Worm (Caenorhabditis elegans) whole organism, L2 larva: Measurements from ENCODE around the gene lron-13.

Experiments used
- ZK546.5 ChIP-seq: sonication (generic microtip); optimal IDR thresholded peaks from 2 replicates; lab custom pipeline; 2017; ENCODE audit warnings: missing biosample characterization, missing genetic modification characterization
- ama-1 ChIP-seq: fragments of 150-350 bp; optimal IDR thresholded peaks from 2 replicates; lab custom pipeline; 2018; ENCODE audit warnings: inconsistent platforms
- egl-27 ChIP-seq: sonication (generic microtip); optimal IDR thresholded peaks from 3 replicates; lab custom pipeline; 2017; ENCODE audit warnings: missing biosample characterization, missing genetic modification reagents, missing genetic modification characterization
- elt-1 ChIP-seq: fragments of 150-350 bp; optimal IDR thresholded peaks from 2 replicates; lab custom pipeline; 2014; ENCODE audit warnings: missing biosample characterization, missing genetic modification characterization
- mdl-1 ChIP-seq, 2 experiments: fragments of 150-350 bp in 1 of 2; sonication (generic microtip) in 1 of 2; optimal IDR thresholded peaks; 2 replicates each; lab custom pipeline; 2017; ENCODE audit warnings: missing biosample characterization in 2 of 2, missing genetic modification characterization in 2 of 2
- nhr-10 ChIP-seq: sonication (generic microtip); optimal IDR thresholded peaks from 2 replicates; lab custom pipeline; 2017; ENCODE audit warnings: missing biosample characterization, missing genetic modification characterization
- nhr-23 ChIP-seq: fragments of 150-350 bp; optimal IDR thresholded peaks from 2 replicates; lab custom pipeline; 2014; ENCODE audit warnings: missing biosample characterization, missing genetic modification reagents, missing genetic modification characterization
- sma-9 ChIP-seq, 2 experiments: fragments of 150-350 bp in 1 of 2; sonication (generic microtip) in 1 of 2; optimal IDR thresholded peaks; 2 replicates each; lab custom pipeline; 2014 to 2016; ENCODE audit warnings: missing genetic modification characterization in 2 of 2, mild to moderate bottlenecking in 1 of 2, missing biosample characterization in 1 of 2, missing compliant biosample characterization in 1 of 2, missing genetic modification reagents in 1 of 2, moderate library complexity in 1 of 2
- ztf-11 ChIP-seq: sonication (generic microtip); optimal IDR thresholded peaks from 2 replicates; lab custom pipeline; 2017; ENCODE audit warnings: missing biosample characterization, missing genetic modification characterization

DNA sequence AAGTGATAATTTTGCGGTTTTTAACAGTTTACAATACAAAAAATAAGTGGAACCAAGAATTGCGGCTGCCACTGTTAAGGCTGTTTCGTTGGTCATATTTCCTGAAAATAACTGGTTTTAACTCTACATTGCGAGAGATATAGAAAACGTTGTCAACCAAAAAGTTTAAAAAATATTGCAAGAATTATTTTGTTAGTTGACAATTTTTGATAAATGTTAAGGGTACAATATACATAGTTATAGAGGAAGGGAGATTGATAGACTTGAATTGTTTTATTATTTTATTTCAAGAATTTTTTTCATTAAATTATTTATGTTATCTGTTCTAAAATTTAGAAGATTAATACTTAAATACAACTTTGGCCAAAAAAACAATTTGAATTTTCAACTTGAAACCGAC, 16.2 kb downstream of the lron-13 start, which contains the start of gene acs-5:
- TF ChIP-seq elt-1 (tag; lab: Kevin White, UChicago): no peak
- TF ChIP-seq ama-1: no peak
- TF ChIP-seq ZK546.5 (tag; lab: Kevin White, UChicago): no peak
- TF ChIP-seq mdl-1 (tag; optimal IDR thresholded peaks at IDR 0.05; lab: Kevin White, UChicago): no peak
- no peak for TF ChIP-seq egl-27 (tag; lab: Kevin White, UChicago)
- no peak for TF ChIP-seq nhr-23 (tag; lab: Kevin White, UChicago)
- TF ChIP-seq nhr-10 (tag; lab: Kevin White, UChicago): no peak
- TF ChIP-seq sma-9 (GFP tag; optimal IDR thresholded peaks at IDR 0.05; lab: Kevin White, UChicago): no peak
- TF ChIP-seq sma-9 (tag; optimal IDR thresholded peaks at IDR 0.05; lab: Kevin White, UChicago): no peak
- no peak for TF ChIP-seq ztf-11 (tag; lab: Kevin White, UChicago)
